Fruit fly (Drosophila melanogaster): Measurements from ENCODE around the gene kirre.

dm6 chrX:2947545-2948072 is 207.4 kb downstream of the kirre start, which contains the start of gene CG3603:
- TF ChIP-seq esn (GFP tag; optimal IDR thresholded peaks at IDR 0.05): peak; percentile 48
- TF ChIP-seq Sox14 (GFP tag; optimal IDR thresholded peaks at IDR 0.05): peak; percentile 42
- peak; percentile 57 for TF ChIP-seq Blimp-1 (GFP tag; optimal IDR thresholded peaks at IDR 0.05)
- TF ChIP-seq CG31627 (GFP tag; optimal IDR thresholded peaks at IDR 0.05): peak; percentile 20
- TF ChIP-seq CG3032 (tag; optimal IDR thresholded peaks at IDR 0.05): peak; percentile 53

Data from whole organism, prepupa.